Fruit fly (Drosophila melanogaster): Measurements from ENCODE around the gene Ndc80.

DNA sequence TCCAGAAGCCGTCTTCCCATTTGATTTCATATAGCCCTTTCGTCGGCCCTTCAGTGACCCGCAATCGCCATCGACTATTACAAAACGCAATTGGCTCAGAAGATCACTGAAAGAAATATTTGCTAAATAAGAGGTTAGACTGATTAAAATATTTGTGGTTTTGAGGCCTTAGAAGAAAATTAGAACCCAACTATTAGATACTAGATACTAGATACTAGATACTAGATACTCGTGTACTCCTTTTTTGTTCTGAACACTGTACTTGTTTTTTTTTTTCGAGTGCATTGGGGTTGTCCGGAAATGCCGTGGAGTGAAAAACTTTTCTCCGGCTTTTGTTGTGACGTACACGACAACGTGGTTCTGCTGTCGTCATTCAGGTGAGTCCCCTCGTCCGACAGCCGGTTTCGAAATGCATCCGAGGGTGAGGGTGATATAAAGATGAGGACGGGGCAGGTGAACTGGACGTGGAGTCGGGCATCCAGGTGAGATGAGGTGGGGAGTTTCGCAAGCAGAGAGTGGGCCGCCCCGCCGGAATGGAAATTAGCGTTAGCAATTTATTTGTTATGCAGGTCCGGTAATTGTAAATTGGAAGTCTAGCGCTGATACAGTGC is 18.5 kb upstream of the Ndc80 start:
- TF ChIP-seq CG6792 (GFP tag; optimal IDR thresholded peaks at IDR 0.05) (peak; percentile 52), Hr4 (GFP tag; optimal IDR thresholded peaks at IDR 0.05) (peak; percentile 28), CG9139 (GFP tag; optimal IDR thresholded peaks at IDR 0.05) (no peak)
